Fruit fly (Drosophila melanogaster) whole organism, pupa: ENCODE data around the gene CG7724.

Experiments used
- CG12605 ChIP-seq: fragments of 200-800 bp; sonication (Bioruptor generic); IDR thresholded peaks from 2 replicates; pipeline ENCODE4 v1.3.6; 2022; ENCODE audit warnings: missing biosample characterization, missing genetic modification characterization
- CG15710 ChIP-seq: fragments of 200-800 bp; sonication (Bioruptor generic); optimal IDR thresholded peaks from 2 replicates; lab custom pipeline; 2018; ENCODE audit warnings: missing biosample characterization, mild to moderate bottlenecking, missing genetic modification characterization, moderate library complexity
- CG17806 ChIP-seq: fragments of 200-800 bp; sonication (Bioruptor generic); optimal IDR thresholded peaks from 2 replicates; lab custom pipeline; 2018; ENCODE audit warnings: missing biosample characterization, mild to moderate bottlenecking, missing genetic modification characterization, moderate library complexity
- CG32121 ChIP-seq: fragments of 200-800 bp; sonication (Bioruptor generic); IDR thresholded peaks from 2 replicates; pipeline ENCODE4 v1.3.6; 2022; ENCODE audit warnings: missing biosample characterization, missing genetic modification characterization
- CG8301 ChIP-seq: fragments of 200-800 bp; sonication (Bioruptor generic); optimal IDR thresholded peaks from 2 replicates; lab custom pipeline; 2018; ENCODE audit warnings: missing biosample characterization, mild to moderate bottlenecking, missing genetic modification characterization
- EcR ChIP-seq: fragments of 200-800 bp; sonication (Bioruptor generic); optimal IDR thresholded peaks from 3 replicates; lab custom pipeline; 2019; ENCODE audit warnings: missing biosample characterization, missing genetic modification characterization, mild to moderate bottlenecking, moderate library complexity, missing genetic modification reagents
- Snoo ChIP-seq: fragments of 200-800 bp; sonication (Bioruptor generic); optimal IDR thresholded peaks from 3 replicates; lab custom pipeline; 2017; ENCODE audit warnings: missing biosample characterization, mild to moderate bottlenecking, missing genetic modification characterization, inconsistent platforms
- gl ChIP-seq: fragments of 200-800 bp; sonication (Bioruptor generic); optimal IDR thresholded peaks from 2 replicates; lab custom pipeline; 2018; ENCODE audit warnings: missing biosample characterization, mild to moderate bottlenecking, missing genetic modification characterization
- rn ChIP-seq: fragments of 200-800 bp; sonication (Bioruptor generic); IDR thresholded peaks from 2 replicates; pipeline ENCODE4 v1.3.6; 2022; ENCODE audit warnings: missing biosample characterization, missing genetic modification characterization

dm6 chr3L:17007945-17008344, 47.5 kb upstream of the CG7724 start:
- TF ChIP-seq CG12605 (GFP tag; lab: Robert Waterston, UW) (no peak), CG8301 (no peak), gl (no peak), CG17806 (tag; lab: Kevin White, UChicago) (no peak), CG15710 (no peak), CG32121 (GFP tag; lab: Robert Waterston, UW) (no peak), rn (no peak), Snoo (no peak), EcR (GFP tag; lab: Kevin White, UChicago) (no peak)
